Fruit fly (Drosophila melanogaster) whole organism, prepupa: ENCODE measurements around the gene mmm.

ENCODE experiments used
- Blimp-1 ChIP-seq: fragments of 200-800 bp; sonication (Bioruptor generic); optimal IDR thresholded peaks from 3 replicates; lab custom pipeline; 2017; ENCODE audit warnings: missing biosample characterization, missing genetic modification characterization, mild to moderate bottlenecking, moderate library complexity, missing genetic modification reagents
- CG10631 ChIP-seq: fragments of 200-800 bp; sonication (Bioruptor generic); optimal IDR thresholded peaks from 2 replicates; lab custom pipeline; 2016; ENCODE audit warnings: missing biosample characterization, missing genetic modification characterization
- CG11294 ChIP-seq: fragments of 200-800 bp; sonication (Bioruptor generic); IDR thresholded peaks from 2 replicates; pipeline ENCODE4 v1.3.6; 2022; ENCODE audit warnings: missing biosample characterization, missing genetic modification characterization
- CG11762 ChIP-seq: fragments of 200-800 bp; sonication (Bioruptor generic); optimal IDR thresholded peaks from 3 replicates; lab custom pipeline; 2016; ENCODE audit warnings: missing biosample characterization, missing genetic modification characterization; ENCODE audit not compliant: insufficient read depth
- CG1621 ChIP-seq: fragments of 200-800 bp; sonication (Bioruptor generic); optimal IDR thresholded peaks from 3 replicates; lab custom pipeline; 2018; ENCODE audit warnings: missing biosample characterization, mild to moderate bottlenecking, missing genetic modification characterization
- CG16779 ChIP-seq: fragments of 200-800 bp; sonication (Bioruptor generic); optimal IDR thresholded peaks from 3 replicates; lab custom pipeline; 2017; ENCODE audit warnings: missing biosample characterization, mild to moderate bottlenecking, missing genetic modification characterization
- CG3032 ChIP-seq: fragments of 200-800 bp; optimal IDR thresholded peaks from 2 replicates; lab custom pipeline; 2019; ENCODE audit warnings: missing biosample characterization, mild to moderate bottlenecking, missing genetic modification characterization, moderate library complexity
- CG31627 ChIP-seq: fragments of 200-800 bp; sonication (Bioruptor generic); optimal IDR thresholded peaks from 3 replicates; lab custom pipeline; 2016; ENCODE audit warnings: missing biosample characterization, missing genetic modification characterization
- CG34406 ChIP-seq: fragments of 200-800 bp; sonication (Bioruptor generic); optimal IDR thresholded peaks from 3 replicates; lab custom pipeline; 2016; ENCODE audit warnings: missing biosample characterization, missing genetic modification characterization
- CG3919 ChIP-seq: fragments of 200-800 bp; sonication (Bioruptor generic); optimal IDR thresholded peaks from 3 replicates; lab custom pipeline; 2016; ENCODE audit warnings: missing biosample characterization, missing genetic modification characterization
- CG4318 ChIP-seq: fragments of 200-800 bp; sonication (Bioruptor generic); optimal IDR thresholded peaks from 3 replicates; lab custom pipeline; 2017; ENCODE audit warnings: missing biosample characterization, mild to moderate bottlenecking, missing genetic modification characterization
- CG6163 ChIP-seq: fragments of 200-800 bp; sonication (Bioruptor generic); IDR thresholded peaks from 3 replicates; pipeline ENCODE4 v1.3.6; 2022; ENCODE audit warnings: missing biosample characterization, missing genetic modification characterization
- CG6276 ChIP-seq: fragments of 200-800 bp; sonication (Bioruptor generic); optimal IDR thresholded peaks from 2 replicates; lab custom pipeline; 2017; ENCODE audit warnings: missing biosample characterization, mild to moderate bottlenecking, missing genetic modification characterization
- CG6792 ChIP-seq: fragments of 200-800 bp; sonication (Bioruptor generic); optimal IDR thresholded peaks from 3 replicates; lab custom pipeline; 2016; ENCODE audit warnings: missing biosample characterization, missing genetic modification characterization
- CG6808 ChIP-seq: fragments of 200-800 bp; sonication (Bioruptor generic); optimal IDR thresholded peaks from 3 replicates; lab custom pipeline; 2017; ENCODE audit warnings: missing biosample characterization, missing genetic modification characterization, mild to moderate bottlenecking, moderate library complexity, missing genetic modification reagents
- Eip75B ChIP-seq: fragments of 200-800 bp; sonication (Bioruptor generic); optimal IDR thresholded peaks from 3 replicates; lab custom pipeline; 2016; ENCODE audit warnings: missing biosample characterization, missing genetic modification characterization
- Eip78C ChIP-seq: fragments of 200-800 bp; sonication (Bioruptor generic); peaks from one replicate; lab custom pipeline; 2016; ENCODE audit warnings: missing biosample characterization, missing genetic modification characterization
- Ets21C ChIP-seq: fragments of 200-800 bp; sonication (Bioruptor generic); optimal IDR thresholded peaks from 3 replicates; lab custom pipeline; 2016; ENCODE audit warnings: missing biosample characterization, missing genetic modification characterization
- Gug ChIP-seq: fragments of 200-800 bp; sonication (Bioruptor generic); IDR thresholded peaks from 2 replicates; pipeline ENCODE4 v1.3.6; 2022; ENCODE audit warnings: missing biosample characterization, missing genetic modification characterization
- Hr39 ChIP-seq: fragments of 200-800 bp; sonication (Bioruptor generic); optimal IDR thresholded peaks from 2 replicates; lab custom pipeline; 2016; ENCODE audit warnings: missing biosample characterization, missing genetic modification characterization
- Hr4 ChIP-seq: fragments of 200-800 bp; sonication (Bioruptor generic); optimal IDR thresholded peaks from 3 replicates; lab custom pipeline; 2016; ENCODE audit warnings: missing biosample characterization, missing genetic modification characterization
- Lpt ChIP-seq: fragments of 200-800 bp; sonication (Bioruptor generic); optimal IDR thresholded peaks from 3 replicates; lab custom pipeline; 2016; ENCODE audit warnings: missing biosample characterization, missing genetic modification characterization
- OdsH ChIP-seq: fragments of 200-800 bp; sonication (Bioruptor generic); optimal IDR thresholded peaks from 3 replicates; lab custom pipeline; 2016; ENCODE audit warnings: missing biosample characterization, missing genetic modification characterization
- Smox ChIP-seq: fragments of 200-800 bp; sonication (Bioruptor generic); optimal IDR thresholded peaks from 3 replicates; lab custom pipeline; 2016; ENCODE audit warnings: missing biosample characterization, missing genetic modification characterization
- Sox102F ChIP-seq: fragments of 200-800 bp; sonication (Bioruptor generic); optimal IDR thresholded peaks from 2 replicates; lab custom pipeline; 2016; ENCODE audit warnings: missing biosample characterization, mild to moderate bottlenecking, missing genetic modification characterization
- Sox14 ChIP-seq: fragments of 200-800 bp; sonication (Bioruptor generic); optimal IDR thresholded peaks from 3 replicates; lab custom pipeline; 2016; ENCODE audit warnings: missing biosample characterization, missing genetic modification characterization
- Sox15 ChIP-seq: fragments of 200-800 bp; sonication (Bioruptor generic); optimal IDR thresholded peaks from 3 replicates; lab custom pipeline; 2016; ENCODE audit warnings: missing biosample characterization, missing genetic modification characterization
- dsx ChIP-seq: fragments of 200-800 bp; optimal IDR thresholded peaks from 3 replicates; lab custom pipeline; 2019; ENCODE audit warnings: missing biosample characterization, mild to moderate bottlenecking, missing genetic modification characterization, moderate library complexity; ENCODE audit not compliant: poor library complexity, severe bottlenecking
- eg ChIP-seq: fragments of 200-800 bp; sonication (Bioruptor generic); IDR thresholded peaks from 3 replicates; pipeline ENCODE4 v1.3.6; 2022; ENCODE audit warnings: missing biosample characterization, missing genetic modification characterization
- fd59A ChIP-seq: fragments of 200-800 bp; sonication (Bioruptor generic); optimal IDR thresholded peaks from 2 replicates; lab custom pipeline; 2017; ENCODE audit warnings: missing biosample characterization, mild to moderate bottlenecking, missing genetic modification characterization, missing genetic modification reagents
- fd85E ChIP-seq: fragments of 200-800 bp; sonication (Bioruptor generic); optimal IDR thresholded peaks from 3 replicates; lab custom pipeline; 2016; ENCODE audit warnings: missing biosample characterization, missing genetic modification characterization
- lz ChIP-seq: fragments of 200-800 bp; sonication (Bioruptor generic); optimal IDR thresholded peaks from 3 replicates; lab custom pipeline; 2016; ENCODE audit warnings: missing biosample characterization, missing genetic modification characterization
- net ChIP-seq: fragments of 200-800 bp; sonication (Bioruptor generic); optimal IDR thresholded peaks from 3 replicates; lab custom pipeline; 2016; ENCODE audit warnings: missing biosample characterization, missing genetic modification characterization
- pdm3 ChIP-seq: fragments of 200-800 bp; sonication (Bioruptor generic); optimal IDR thresholded peaks from 3 replicates; lab custom pipeline; 2016; ENCODE audit warnings: missing biosample characterization, missing genetic modification characterization
- salr ChIP-seq, 2 experiments: fragments of 200-800 bp; sonication (Bioruptor generic); optimal IDR thresholded peaks; 3 replicates each; lab custom pipeline; 2016 to 2018; ENCODE audit warnings: missing biosample characterization in 2 of 2, missing genetic modification characterization in 2 of 2, mild to moderate bottlenecking in 1 of 2
- ss ChIP-seq, 2 experiments: fragments of 200-800 bp; sonication (Bioruptor generic); optimal IDR thresholded peaks; 2 replicates in 1 of 2; 3 replicates in 1 of 2; lab custom pipeline; 2017 to 2018; ENCODE audit warnings: mild to moderate bottlenecking in 2 of 2, missing biosample characterization in 2 of 2, missing genetic modification characterization in 2 of 2, moderate library complexity in 1 of 2
- topi ChIP-seq: fragments of 200-800 bp; sonication (Bioruptor generic); optimal IDR thresholded peaks from 3 replicates; lab custom pipeline; 2016; ENCODE audit warnings: missing biosample characterization, missing genetic modification characterization
- vri ChIP-seq: fragments of 200-800 bp; sonication (Bioruptor generic); optimal IDR thresholded peaks from 3 replicates; lab custom pipeline; 2016; ENCODE audit warnings: missing biosample characterization, mild to moderate bottlenecking, missing genetic modification characterization

mmm gene

dm6 chr3L:7614226-7614625, 31.0 kb downstream of the mmm start (continued):
- TF ChIP-seq Lpt (GFP tag; lab: Kevin White, UChicago) (no peak), CG6792 (GFP tag; lab: Kevin White, UChicago) (peak; percentile 70), CG6163 (GFP tag; lab: Robert Waterston, UW) (peak; percentile 80), dsx (GFP tag; lab: Kevin White, UChicago) (peak; percentile 42), lz (GFP tag; lab: Kevin White, UChicago) (peak; percentile 77), fd85E (no peak), Blimp-1 (GFP tag; lab: Kevin White, UChicago) (no peak), topi (GFP tag; lab: Kevin White, UChicago) (peak; percentile 82), net (peak; percentile 69), Sox102F (GFP tag; lab: Kevin White, UChicago) (peak; percentile 76), CG34406 (GFP tag; lab: Kevin White, UChicago) (peak; percentile 72), pdm3 (peak; percentile 71), eg (GFP tag; lab: Robert Waterston, UW) (peak; percentile 54; the same call in 2 of the 3 replicates), Sox15 (GFP tag; lab: Kevin White, UChicago) (peak; percentile 41)

- TF ChIP-seq CG3919 (GFP tag; lab: Kevin White, UChicago), result peak; percentile 30
- peak; percentile 72 for TF ChIP-seq Gug (GFP tag; lab: Robert Waterston, UW)
- peak; percentile 80 for TF ChIP-seq Eip78C
- peak; percentile 68 for TF ChIP-seq CG6276 (GFP tag; lab: Kevin White, UChicago)
- TF ChIP-seq CG11294, result peak; percentile 56; the same call in 1 of the 2 replicates
- TF ChIP-seq CG6163 (GFP tag; lab: Robert Waterston, UW), result peak; percentile 75
- TF ChIP-seq Ets21C (GFP tag; lab: Kevin White, UChicago), result no peak
- peak; percentile 83 for TF ChIP-seq eg (GFP tag; lab: Robert Waterston, UW)
- TF ChIP-seq Blimp-1 (GFP tag; lab: Kevin White, UChicago), result no peak
- TF ChIP-seq CG31627, result no peak
- TF ChIP-seq Eip75B, result peak; percentile 22
- peak; percentile 51 for TF ChIP-seq Lpt (GFP tag; lab: Kevin White, UChicago)
Measured at dm6 chr3L:7617436-7617979, 34.3 kb downstream of the mmm start.

- TF ChIP-seq Eip78C (peak; percentile 12), Sox14 (no peak), Blimp-1 (GFP tag; lab: Kevin White, UChicago) (no peak)
Measured at dm6 chr3L:7624561-7624960, 41.3 kb downstream of the mmm start.

dm6 chr3L:7630047-7630446, 46.8 kb downstream of the mmm start:
- TF ChIP-seq Eip78C (peak; percentile 30), dsx (GFP tag; lab: Kevin White, UChicago) (peak; percentile 51), ss (GFP tag; optimal IDR thresholded peaks at IDR 0.05; lab: Kevin White, UChicago) (peak in 1 of 2 experiments; percentile 82), CG31627 (no peak)

- peak; percentile 60 for TF ChIP-seq OdsH (GFP tag; lab: Kevin White, UChicago)
- peak; percentile 42 for TF ChIP-seq Lpt (GFP tag; lab: Kevin White, UChicago)
- no peak for TF ChIP-seq fd85E
- TF ChIP-seq CG3032 (tag; lab: Kevin White, UChicago), result peak; percentile 59
- peak; percentile 58 for TF ChIP-seq net
- TF ChIP-seq fd59A (GFP tag; lab: Kevin White, UChicago), result peak; percentile 39
- peak; percentile 31 for TF ChIP-seq CG16779
- TF ChIP-seq vri (GFP tag; lab: Kevin White, UChicago), result no peak
- TF ChIP-seq CG4318, result peak; percentile 28
- TF ChIP-seq Eip75B, result peak; percentile 38
- peak in 1 of 2 experiments; percentile 44 for TF ChIP-seq salr (GFP tag; optimal IDR thresholded peaks at IDR 0.05; lab: Kevin White, UChicago)
- peak; percentile 67 for TF ChIP-seq dsx (GFP tag; lab: Kevin White, UChicago)
- peak; percentile 12 for TF ChIP-seq CG11762
- TF ChIP-seq Sox15 (GFP tag; lab: Kevin White, UChicago), result no peak
- TF ChIP-seq CG10631 (GFP tag; lab: Kevin White, UChicago), result peak; percentile 61
- no peak for TF ChIP-seq Sox102F (GFP tag; lab: Kevin White, UChicago)
- TF ChIP-seq Hr4 (GFP tag; lab: Kevin White, UChicago), result peak; percentile 78
- peak; percentile 70 for TF ChIP-seq eg (GFP tag; lab: Robert Waterston, UW)
- TF ChIP-seq CG6276 (GFP tag; lab: Kevin White, UChicago), result peak; percentile 44
- TF ChIP-seq CG11294, result 0 out of 2 replicates have a peak, but pooled peaks have one; percentile 16
- peak; percentile 47 for TF ChIP-seq pdm3
- TF ChIP-seq CG1621 (tag; lab: Kevin White, UChicago), result peak; percentile 34
- TF ChIP-seq ss (GFP tag; optimal IDR thresholded peaks at IDR 0.05; lab: Kevin White, UChicago), result peak; percentile 39 to 42
- TF ChIP-seq Smox (GFP tag; lab: Kevin White, UChicago), result no peak
- peak; percentile 55 for TF ChIP-seq CG6808
- TF ChIP-seq Blimp-1 (GFP tag; lab: Kevin White, UChicago), result no peak
- no peak for TF ChIP-seq Hr39
Measured at dm6 chr3L:7632540-7633263, 49.4 kb downstream of the mmm start.
